Worm (Caenorhabditis elegans): ENCODE data around the gene Y38H6C.21.
A peak's percentile ranks its signal among the peaks of the same experiment; 100 is the strongest.

The Y38H6C.21 gene

ce11 chrV:20534072-20534471, 21.0 kb downstream of the Y38H6C.21 start, which contains the start of gene famh-161:
famh-161 (minus strand) TSS chrV:20534172.
- TF ChIP-seq mls-2 (tag; optimal IDR thresholded peaks at IDR 0.05), result no peak
- TF ChIP-seq ces-1 (GFP tag; optimal IDR thresholded peaks at IDR 0.05), result peak; percentile 15

- TF ChIP-seq ceh-43 (GFP tag; optimal IDR thresholded peaks at IDR 0.05), result no peak
- TF ChIP-seq unc-62 (GFP tag; optimal IDR thresholded peaks at IDR 0.05), result no peak
- TF ChIP-seq mep-1 (tag; optimal IDR thresholded peaks at IDR 0.05), result no peak
- no peak for TF ChIP-seq bed-3 (GFP tag; optimal IDR thresholded peaks at IDR 0.05)
- TF ChIP-seq M03D4.4 (tag; optimal IDR thresholded peaks at IDR 0.05), result no peak
- TF ChIP-seq flh-1 (GFP tag; optimal IDR thresholded peaks at IDR 0.05), result no peak
These were observed 27.6 kb downstream of the Y38H6C.21 start, which contains the start of gene Y38H6C.13 for ce11 chrV:20527493-20527892. Y38H6C.13 (plus strand) TSS chrV:20527793.

ce11 chrV:20525816-20526459, 29.1 kb downstream of the Y38H6C.21 start, which contains the start of the genes srh-166 and Y38H6C.24:
srh-166 (minus strand) TSS chrV:20525866.
Y38H6C.24 (plus strand) TSS chrV:20526435.
- no peak for TF ChIP-seq elt-3 (tag; optimal IDR thresholded peaks at IDR 0.05)

ce11 chrV:20522219-20522618, 32.8 kb downstream of the Y38H6C.21 start, which contains the start of the genes Y38H6C.9 and fbxa-150:
Y38H6C.9 (minus strand) TSS chrV:20522270.
fbxa-150 (plus strand) TSS chrV:20522598.
- TF ChIP-seq unc-62 (GFP tag; optimal IDR thresholded peaks at IDR 0.05), result no peak
- no peak for TF ChIP-seq mls-2 (tag; optimal IDR thresholded peaks at IDR 0.05)

ce11 chrV:20518927-20519326, 36.1 kb downstream of the Y38H6C.21 start, which contains the start of gene Y38H6C.25:
Y38H6C.25 (plus strand) TSS chrV:20519227.
- TF ChIP-seq ces-1 (GFP tag; optimal IDR thresholded peaks at IDR 0.05), result no peak
- TF ChIP-seq lsy-2 (tag; optimal IDR thresholded peaks at IDR 0.05), result no peak
- no peak for TF ChIP-seq nhr-2 (tag; optimal IDR thresholded peaks at IDR 0.05)
- no peak for TF ChIP-seq mep-1 (tag; optimal IDR thresholded peaks at IDR 0.05)
- no peak for TF ChIP-seq flh-1 (GFP tag; optimal IDR thresholded peaks at IDR 0.05)
- TF ChIP-seq bed-3 (GFP tag; optimal IDR thresholded peaks at IDR 0.05), result no peak
- no peak for TF ChIP-seq ceh-83 (GFP tag; optimal IDR thresholded peaks at IDR 0.05)
- no peak for TF ChIP-seq nhr-12 (tag; optimal IDR thresholded peaks at IDR 0.05)
- no peak for TF ChIP-seq sem-2 (GFP tag; optimal IDR thresholded peaks at IDR 0.05)
- no peak for TF ChIP-seq elt-1 (tag; optimal IDR thresholded peaks at IDR 0.05; ENCODE audit: borderline replicate concordance, insufficient read depth)
- TF ChIP-seq lin-32 (GFP tag; optimal IDR thresholded peaks at IDR 0.05), result no peak
- no peak for TF ChIP-seq tbx-8 (GFP tag; optimal IDR thresholded peaks at IDR 0.05)
- TF ChIP-seq hlh-1 (tag; optimal IDR thresholded peaks at IDR 0.05), result no peak
- no peak for TF ChIP-seq mab-5 (tag; optimal IDR thresholded peaks at IDR 0.05)

ce11 chrV:20517005-20517404, 38.1 kb downstream of the Y38H6C.21 start:
- TF ChIP-seq mab-5 (tag; optimal IDR thresholded peaks at IDR 0.05) (no peak), hlh-1 (tag; optimal IDR thresholded peaks at IDR 0.05) (no peak), snpc-4 (tag; optimal IDR thresholded peaks at IDR 0.05) (no peak)

ce11 chrV:20514483-20514882, 40.6 kb downstream of the Y38H6C.21 start:
- TF ChIP-seq nhr-12 (tag; optimal IDR thresholded peaks at IDR 0.05) (no peak), unc-120 (tag; optimal IDR thresholded peaks at IDR 0.05; ENCODE audit: poor library complexity, severe bottlenecking) (no peak), tbx-8 (GFP tag; optimal IDR thresholded peaks at IDR 0.05) (no peak), M03D4.4 (tag; optimal IDR thresholded peaks at IDR 0.05) (no peak), unc-62 (GFP tag; optimal IDR thresholded peaks at IDR 0.05) (no peak), ceh-39 (tag; optimal IDR thresholded peaks at IDR 0.05) (no peak), sptf-1 (tag; optimal IDR thresholded peaks at IDR 0.05) (no peak), zip-8 (tag; optimal IDR thresholded peaks at IDR 0.05) (no peak), cnd-1 (tag; optimal IDR thresholded peaks at IDR 0.05) (no peak), ceh-83 (GFP tag; optimal IDR thresholded peaks at IDR 0.05) (no peak), mab-5 (tag; optimal IDR thresholded peaks at IDR 0.05) (no peak), ham-2 (GFP tag; optimal IDR thresholded peaks at IDR 0.05) (no peak), blmp-1 (tag; optimal IDR thresholded peaks at IDR 0.05) (no peak), drap-1 (GFP tag; optimal IDR thresholded peaks at IDR 0.05) (no peak), ztf-11 (tag; optimal IDR thresholded peaks at IDR 0.05) (no peak), elt-1 (tag; optimal IDR thresholded peaks at IDR 0.05; ENCODE audit: borderline replicate concordance, insufficient read depth) (no peak), ces-1 (GFP tag; optimal IDR thresholded peaks at IDR 0.05) (no peak), lin-13 (tag; optimal IDR thresholded peaks at IDR 0.05) (no peak)
